Fruit fly (Drosophila melanogaster): ENCODE results near the gene Ocho.

- no peak for TF ChIP-seq lola (GFP tag; optimal IDR thresholded peaks at IDR 0.05)
- no peak for TF ChIP-seq sv (GFP tag; optimal IDR thresholded peaks at IDR 0.05)
- TF ChIP-seq N (GFP tag; optimal IDR thresholded peaks at IDR 0.05): no peak
- TF ChIP-seq fru (GFP tag; optimal IDR thresholded peaks at IDR 0.05): no peak
Measured at dm6 chr3L:14957033-14957328, 17.7 kb upstream of the Ocho start.
